Fruit fly (Drosophila melanogaster) whole organism, embryonic: ENCODE measurements around the gene form3.

Source experiments
- Atf-2 ChIP-seq: fragments of 200-800 bp; sonication (Bioruptor generic); optimal IDR thresholded peaks from 2 replicates; lab custom pipeline; 2016; ENCODE audit warnings: missing biosample characterization, missing genetic modification characterization
- Bdp1 ChIP-seq: fragments of 200-800 bp; sonication (Bioruptor generic); optimal IDR thresholded peaks from 3 replicates; lab custom pipeline; 2016; ENCODE audit warnings: missing biosample characterization, missing genetic modification characterization
- Blimp-1 ChIP-seq: fragments of 200-800 bp; sonication (Bioruptor generic); optimal IDR thresholded peaks from 3 replicates; lab custom pipeline; 2018; ENCODE audit warnings: missing biosample characterization, missing genetic modification characterization, mild to moderate bottlenecking, moderate library complexity, missing genetic modification reagents
- CG10543 ChIP-seq: fragments of 200-800 bp; sonication (Bioruptor generic); optimal IDR thresholded peaks from 3 replicates; lab custom pipeline; 2017; ENCODE audit warnings: missing biosample characterization, mild to moderate bottlenecking, missing genetic modification characterization, moderate library complexity
- CG10654 ChIP-seq: fragments of 200-800 bp; sonication (Bioruptor generic); optimal IDR thresholded peaks from 2 replicates; lab custom pipeline; 2016; ENCODE audit warnings: missing biosample characterization, missing genetic modification characterization
- CG11504 ChIP-seq: fragments of 200-800 bp; sonication (Bioruptor generic); optimal IDR thresholded peaks from 3 replicates; lab custom pipeline; 2019; ENCODE audit warnings: missing biosample characterization, mild to moderate bottlenecking, missing genetic modification characterization, moderate library complexity
- CG12104 ChIP-seq: fragments of 200-800 bp; sonication (Bioruptor generic); optimal IDR thresholded peaks from 3 replicates; lab custom pipeline; 2016; ENCODE audit warnings: missing biosample characterization, missing genetic modification characterization
- CG1233 ChIP-seq: fragments of 200-800 bp; sonication (Bioruptor generic); optimal IDR thresholded peaks from 4 replicates; lab custom pipeline; 2018; ENCODE audit warnings: missing biosample characterization, mild to moderate bottlenecking, missing genetic modification characterization
- CG14441 ChIP-seq: fragments of 200-800 bp; sonication (Bioruptor generic); IDR thresholded peaks from 2 replicates; pipeline ENCODE4 v1.3.6; 2022; ENCODE audit warnings: missing biosample characterization, missing genetic modification characterization
- CG14710 ChIP-seq: fragments of 200-800 bp; sonication (Bioruptor generic); optimal IDR thresholded peaks from 3 replicates; lab custom pipeline; 2019; ENCODE audit warnings: missing biosample characterization, mild to moderate bottlenecking, missing genetic modification characterization, moderate library complexity
- CG15011 ChIP-seq: fragments of 200-800 bp; sonication (Bioruptor generic); optimal IDR thresholded peaks from 3 replicates; lab custom pipeline; 2018; ENCODE audit warnings: missing biosample characterization, mild to moderate bottlenecking, missing genetic modification characterization
- CG1647 ChIP-seq: fragments of 200-800 bp; sonication (Bioruptor generic); optimal IDR thresholded peaks from 3 replicates; lab custom pipeline; 2016; ENCODE audit warnings: missing biosample characterization, missing genetic modification characterization
- CG16863 ChIP-seq: fragments of 200-800 bp; sonication (Bioruptor generic); optimal IDR thresholded peaks from 3 replicates; lab custom pipeline; 2016; ENCODE audit warnings: missing biosample characterization, missing genetic modification characterization
- CG1792 ChIP-seq: fragments of 200-800 bp; sonication (Bioruptor generic); optimal IDR thresholded peaks from 2 replicates; lab custom pipeline; 2016; ENCODE audit warnings: missing biosample characterization, missing genetic modification characterization
- CG31441 ChIP-seq: fragments of 200-800 bp; sonication (Bioruptor generic); IDR thresholded peaks from 2 replicates; pipeline ENCODE4 v1.3.6; 2022; ENCODE audit warnings: missing biosample characterization, missing genetic modification characterization
- CG34224 ChIP-seq: fragments of 200-800 bp; sonication (Bioruptor generic); IDR thresholded peaks from 3 replicates; pipeline ENCODE4 v1.3.6; 2022; ENCODE audit warnings: missing biosample characterization, missing genetic modification characterization; ENCODE audit not compliant: partially characterized antibody
- CG4424 ChIP-seq: fragments of 200-800 bp; sonication (Bioruptor generic); optimal IDR thresholded peaks from 3 replicates; lab custom pipeline; 2016; ENCODE audit warnings: missing biosample characterization, missing genetic modification characterization
- CG4730 ChIP-seq: fragments of 200-800 bp; sonication (Bioruptor generic); IDR thresholded peaks from 2 replicates; pipeline ENCODE4 v1.3.6; 2022; ENCODE audit warnings: missing biosample characterization, missing genetic modification characterization
- CG6689 ChIP-seq: fragments of 200-800 bp; sonication (Bioruptor generic); IDR thresholded peaks from 2 replicates; pipeline ENCODE4 v1.3.6; 2022; ENCODE audit warnings: missing biosample characterization, missing genetic modification characterization
- CG6791 ChIP-seq: fragments of 200-800 bp; sonication (Bioruptor generic); IDR thresholded peaks from 3 replicates; pipeline ENCODE4 v1.3.6; 2022; ENCODE audit warnings: missing biosample characterization, missing genetic modification characterization; ENCODE audit not compliant: partially characterized antibody
- CG6854 ChIP-seq: fragments of 200-800 bp; sonication (Bioruptor generic); optimal IDR thresholded peaks from 3 replicates; lab custom pipeline; 2017; ENCODE audit warnings: missing biosample characterization, mild to moderate bottlenecking, missing genetic modification characterization
- CG7372 ChIP-seq: fragments of 200-800 bp; sonication (Bioruptor generic); IDR thresholded peaks from 2 replicates; pipeline ENCODE4 v1.3.6; 2022; ENCODE audit warnings: missing biosample characterization, missing genetic modification characterization
- CG8478 ChIP-seq: fragments of >200 bp; optimal IDR thresholded peaks from 2 replicates; lab custom pipeline; 2018
- CG8924 ChIP-seq: fragments of 200-800 bp; optimal IDR thresholded peaks from 3 replicates; lab custom pipeline; 2019; ENCODE audit warnings: missing biosample characterization, mild to moderate bottlenecking, missing genetic modification characterization, moderate library complexity
- CG9932 ChIP-seq: fragments of 200-800 bp; sonication (Bioruptor generic); IDR thresholded peaks from 2 replicates; pipeline ENCODE4 v1.3.6; 2022; ENCODE audit warnings: missing biosample characterization, missing genetic modification characterization
- Camta ChIP-seq: fragments of 200-800 bp; sonication (Bioruptor generic); optimal IDR thresholded peaks from 2 replicates; lab custom pipeline; 2016; ENCODE audit warnings: missing biosample characterization, missing genetic modification characterization
- CoRest ChIP-seq: fragments of 200-800 bp; sonication (Bioruptor generic); optimal IDR thresholded peaks from 3 replicates; lab custom pipeline; 2018; ENCODE audit warnings: missing biosample characterization, mild to moderate bottlenecking, missing genetic modification characterization, moderate library complexity
- Dad ChIP-seq: fragments of 200-800 bp; sonication (Bioruptor generic); optimal IDR thresholded peaks from 3 replicates; lab custom pipeline; 2016; ENCODE audit warnings: missing biosample characterization, missing genetic modification characterization
- Dip2 ChIP-seq: fragments of 200-800 bp; sonication (Bioruptor generic); IDR thresholded peaks from 2 replicates; pipeline ENCODE4 v1.3.6; 2022; ENCODE audit warnings: missing biosample characterization, missing genetic modification characterization
- Ets65A ChIP-seq: fragments of 200-800 bp; sonication (Bioruptor generic); peaks from one replicate; lab custom pipeline; 2016; ENCODE audit warnings: missing biosample characterization, missing genetic modification characterization
- HLH4C ChIP-seq: fragments of 200-800 bp; sonication (Bioruptor generic); IDR thresholded peaks from 3 replicates; pipeline ENCODE4 v1.3.6; 2022; ENCODE audit warnings: missing biosample characterization, missing genetic modification characterization; ENCODE audit not compliant: partially characterized antibody
- Hr3 ChIP-seq: fragments of 200-800 bp; sonication (Bioruptor generic); optimal IDR thresholded peaks from 3 replicates; lab custom pipeline; 2016; ENCODE audit warnings: missing biosample characterization, missing genetic modification characterization
- Hr39 ChIP-seq: fragments of >200 bp; optimal IDR thresholded peaks from 2 replicates; lab custom pipeline; 2017
- Lhr ChIP-seq: fragments of 200-800 bp; sonication (Bioruptor generic); optimal IDR thresholded peaks from 3 replicates; lab custom pipeline; 2017; ENCODE audit warnings: mild to moderate bottlenecking, missing biosample characterization, missing genetic modification reagents, missing genetic modification characterization
- Lim3 ChIP-seq: fragments of 200-800 bp; sonication (Bioruptor generic); IDR thresholded peaks from 2 replicates; pipeline ENCODE4 v1.3.6; 2022; ENCODE audit warnings: missing biosample characterization, missing genetic modification characterization
- Pdp1 ChIP-seq, 2 experiments: fragments of 200-800 bp; sonication (Bioruptor generic); optimal IDR thresholded peaks; 3 replicates each; lab custom pipeline; 2016; ENCODE audit warnings: missing biosample characterization in 2 of 2, missing genetic modification characterization in 2 of 2, mild to moderate bottlenecking in 1 of 2, moderate library complexity in 1 of 2
- Ravus ChIP-seq: fragments of 200-800 bp; sonication (Bioruptor generic); IDR thresholded peaks from 2 replicates; pipeline ENCODE4 v1.3.6; 2022; ENCODE audit warnings: missing biosample characterization, missing genetic modification characterization
- ac ChIP-seq: fragments of 200-800 bp; sonication (Bioruptor generic); optimal IDR thresholded peaks from 3 replicates; lab custom pipeline; 2017; ENCODE audit warnings: missing biosample characterization, mild to moderate bottlenecking, missing genetic modification characterization
- amos ChIP-seq: fragments of 200-800 bp; sonication (Bioruptor generic); IDR thresholded peaks from 2 replicates; pipeline ENCODE4 v1.3.6; 2022; ENCODE audit warnings: missing biosample characterization, missing genetic modification characterization; ENCODE audit not compliant: partially characterized antibody
- chm ChIP-seq: fragments of 200-800 bp; sonication (Bioruptor generic); IDR thresholded peaks from 2 replicates; pipeline ENCODE4 v1.3.6; 2022; ENCODE audit warnings: missing biosample characterization, missing genetic modification characterization
- ewg ChIP-seq: fragments of 200-800 bp; sonication (Bioruptor generic); optimal IDR thresholded peaks from 3 replicates; lab custom pipeline; 2017; ENCODE audit warnings: mild to moderate bottlenecking, missing biosample characterization, missing genetic modification reagents, missing genetic modification characterization
- fd96Cb ChIP-seq: fragments of 200-800 bp; sonication (Bioruptor generic); optimal IDR thresholded peaks from 2 replicates; lab custom pipeline; 2018; ENCODE audit warnings: missing biosample characterization, mild to moderate bottlenecking, missing genetic modification characterization, moderate library complexity
- gro ChIP-seq: fragments of 200-800 bp; sonication (Bioruptor generic); optimal IDR thresholded peaks from 2 replicates; lab custom pipeline; 2016; ENCODE audit warnings: missing biosample characterization, missing genetic modification characterization
- gt ChIP-seq: fragments of 200-800 bp; sonication (Bioruptor generic); IDR thresholded peaks from 2 replicates; pipeline ENCODE4 v1.3.6; 2022; ENCODE audit warnings: missing biosample characterization, missing genetic modification characterization
- kni ChIP-seq: fragments of 200-800 bp; sonication (Bioruptor generic); optimal IDR thresholded peaks from 3 replicates; lab custom pipeline; 2017; ENCODE audit warnings: mild to moderate bottlenecking, missing biosample characterization, missing genetic modification reagents, missing genetic modification characterization
- lab ChIP-seq: fragments of 200-800 bp; sonication (Bioruptor generic); optimal IDR thresholded peaks from 3 replicates; lab custom pipeline; 2017; ENCODE audit warnings: missing biosample characterization, missing genetic modification characterization, mild to moderate bottlenecking, moderate library complexity, missing genetic modification reagents
- nmo ChIP-seq: fragments of 200-800 bp; sonication (Bioruptor generic); optimal IDR thresholded peaks from 2 replicates; lab custom pipeline; 2018; ENCODE audit warnings: missing biosample characterization, mild to moderate bottlenecking, missing genetic modification characterization, moderate library complexity
- repo ChIP-seq: fragments of 200-800 bp; sonication (Bioruptor generic); optimal IDR thresholded peaks from 2 replicates; lab custom pipeline; 2016; ENCODE audit warnings: missing biosample characterization, missing genetic modification characterization
- tll ChIP-seq, 2 experiments: fragments of 200-800 bp in 1 of 2; fragments of >200 bp in 1 of 2; sonication (Bioruptor generic) in 1 of 2; optimal IDR thresholded peaks; 2 replicates each; lab custom pipeline; 2017 to 2019; ENCODE audit warnings: missing biosample characterization in 2 of 2, missing genetic modification characterization in 2 of 2, mild to moderate bottlenecking in 1 of 2, moderate library complexity in 1 of 2
- vvl ChIP-seq: fragments of 200-800 bp; sonication (Bioruptor generic); IDR thresholded peaks from 2 replicates; pipeline ENCODE4 v1.3.6; 2022; ENCODE audit warnings: missing biosample characterization, missing genetic modification characterization
- zen ChIP-seq: fragments of 200-800 bp; sonication (Bioruptor generic); optimal IDR thresholded peaks from 3 replicates; lab custom pipeline; 2018; ENCODE audit warnings: missing biosample characterization, mild to moderate bottlenecking, missing genetic modification characterization, moderate library complexity
- zfh2 ChIP-seq: fragments of 200-800 bp; sonication (Bioruptor generic); optimal IDR thresholded peaks from 2 replicates; lab custom pipeline; 2016; ENCODE audit warnings: missing biosample characterization, missing genetic modification characterization

Gene form3

dm6 chr3L:7149827-7150226 is 55.2 kb downstream of the form3 start (continued):
- TF ChIP-seq fd96Cb (tag; lab: Kevin White, UChicago) (peak; percentile 8), CG14710 (no peak), ac (no peak), repo (GFP tag; lab: Kevin White, UChicago) (no peak), CG1792 (no peak), CG11504 (tag; lab: Kevin White, UChicago) (peak; percentile 38), CG6854 (GFP tag; lab: Kevin White, UChicago) (no peak), lab (GFP tag; lab: Kevin White, UChicago) (no peak), Blimp-1 (GFP tag; lab: Kevin White, UChicago) (peak; percentile 21), vvl (GFP tag; lab: Robert Waterston, UW) (0 out of 2 replicates have a peak, but pooled peaks have one; percentile 18), CG16863 (GFP tag; lab: Kevin White, UChicago) (no peak), Hr3 (no peak), CG4730 (GFP tag; lab: Robert Waterston, UW) (no peak), Camta (GFP tag; lab: Kevin White, UChicago) (no peak), nmo (GFP tag; lab: Kevin White, UChicago) (peak; percentile 31), zfh2 (GFP tag; lab: Kevin White, UChicago) (no peak), Atf-2 (no peak), CG9932 (GFP tag; lab: Robert Waterston, UW) (no peak), CG6791 (GFP tag; lab: Robert Waterston, UW) (no peak), Lhr (GFP tag; lab: Kevin White, UChicago) (no peak), HLH4C (no peak), CG1233 (GFP tag; lab: Kevin White, UChicago) (no peak), gro (GFP tag; lab: Kevin White, UChicago) (no peak), zen (tag; lab: Kevin White, UChicago) (no peak), CG34224 (GFP tag; lab: Robert Waterston, UW) (no peak), CG10654 (no peak), CoRest (tag; lab: Kevin White, UChicago) (peak; percentile 18), ewg (GFP tag; lab: Kevin White, UChicago) (no peak), gt (GFP tag; lab: Robert Waterston, UW) (no peak), CG8924 (tag; lab: Kevin White, UChicago) (peak; percentile 16), CG10543 (no peak), CG7372 (no peak), CG12104 (GFP tag; lab: Kevin White, UChicago) (no peak), Bdp1 (no peak), Lim3 (GFP tag; lab: Robert Waterston, UW) (no peak), CG14441 (GFP tag; lab: Robert Waterston, UW) (no peak), amos (GFP tag; lab: Robert Waterston, UW) (no peak), CG15011 (GFP tag; lab: Kevin White, UChicago) (no peak), CG8478 (lab: Kevin White, UChicago) (no peak), tll (GFP tag; optimal IDR thresholded peaks at IDR 0.05; lab: Kevin White, UChicago) (no peak), chm (GFP tag; lab: Robert Waterston, UW) (no peak), CG1647 (GFP tag; lab: Kevin White, UChicago) (no peak), Ets65A (GFP tag; lab: Kevin White, UChicago) (peak; percentile 16), Dad (GFP tag; lab: Kevin White, UChicago) (no peak), Ravus (GFP tag; lab: Robert Waterston, UW) (no peak), CG6689 (GFP tag; lab: Robert Waterston, UW) (no peak), CG4424 (GFP tag; lab: Kevin White, UChicago) (no peak), kni (GFP tag; lab: Kevin White, UChicago) (no peak), Hr39 (lab: Kevin White, UChicago) (no peak), Dip2 (GFP tag; lab: Robert Waterston, UW) (no peak), CG31441 (GFP tag; lab: Robert Waterston, UW) (no peak; the same call in 1 of the 2 replicates), Pdp1 (GFP tag; optimal IDR thresholded peaks at IDR 0.05; lab: Kevin White, UChicago) (no peak)
